Worm (Caenorhabditis elegans) whole organism, early embryonic: ENCODE results near the gene srlf-32.

Source experiments
- F13C5.2 ChIP-seq: sonication (generic microtip); optimal IDR thresholded peaks from 2 replicates; lab custom pipeline; 2017; ENCODE audit warnings: mild to moderate bottlenecking, missing genetic modification characterization, inconsistent platforms, missing compliant biosample characterization
- ama-1 ChIP-seq: fragments of 150-350 bp; optimal IDR thresholded peaks from 2 replicates; lab custom pipeline; 2014
- flt-1 ChIP-seq: fragments of 200-800 bp; sonication (Bioruptor generic); IDR thresholded peaks from 2 replicates; pipeline ENCODE4 v1.3.6; 2022; ENCODE audit warnings: missing genetic modification characterization, missing compliant biosample characterization
- hmbx-1 ChIP-seq: sonication (generic microtip); optimal IDR thresholded peaks from 2 replicates; lab custom pipeline; 2016; ENCODE audit warnings: mild to moderate bottlenecking, missing genetic modification characterization, missing compliant biosample characterization
- hnd-1 ChIP-seq: sonication (generic microtip); optimal IDR thresholded peaks from 2 replicates; lab custom pipeline; 2016; ENCODE audit warnings: missing genetic modification characterization, missing compliant biosample characterization
- pes-1 ChIP-seq: fragments of 200-800 bp; sonication (Bioruptor generic); IDR thresholded peaks from 2 replicates; pipeline ENCODE4 v1.3.6; 2022; ENCODE audit warnings: missing genetic modification reagents, missing genetic modification characterization, missing compliant biosample characterization
- scrt-1 ChIP-seq: fragments of 200-800 bp; sonication (Bioruptor generic); IDR thresholded peaks from 2 replicates; pipeline ENCODE4 v1.3.6; 2022; ENCODE audit warnings: missing genetic modification characterization, missing compliant biosample characterization
- sea-1 ChIP-seq: fragments of 200-800 bp; sonication (Bioruptor generic); conservative IDR thresholded peaks from 2 replicates; pipeline ENCODE4 v1.3.6; 2022; ENCODE audit warnings: missing genetic modification characterization, missing compliant biosample characterization
- tbx-11 ChIP-seq: fragments of 200-800 bp; sonication (Bioruptor generic); IDR thresholded peaks from 2 replicates; pipeline ENCODE4 v1.3.6; 2022; ENCODE audit warnings: missing genetic modification characterization, missing compliant biosample characterization

- no peak for TF ChIP-seq sea-1
- no peak for TF ChIP-seq tbx-11 (GFP tag; lab: Robert Waterston, UW)
- TF ChIP-seq flt-1 (GFP tag; lab: Robert Waterston, UW) = no peak
- no peak for TF ChIP-seq scrt-1
- TF ChIP-seq hmbx-1 = no peak
- TF ChIP-seq pes-1 (GFP tag; lab: Robert Waterston, UW) = no peak
- no peak for TF ChIP-seq hnd-1 (tag; lab: Kevin White, UChicago)
- TF ChIP-seq ama-1 (lab: Kevin White, UChicago) = no peak
- no peak for TF ChIP-seq F13C5.2 (tag; lab: Kevin White, UChicago)
These were observed 33.7 kb downstream of the srlf-32 start, which contains the start of gene tgt-1 for ce11 chrIV:11959573-11959972.
